Worm (Caenorhabditis elegans): ENCODE data around the gene unc-36.

- no peak for TF ChIP-seq flt-1 (GFP tag; IDR thresholded peaks at IDR 0.05)
- no peak for TF ChIP-seq med-1 (GFP tag; optimal IDR thresholded peaks at IDR 0.05; ENCODE audit: insufficient read depth)
- TF ChIP-seq ztf-23 (GFP tag; IDR thresholded peaks at IDR 0.05) = no peak
- no peak for TF ChIP-seq cog-1 (tag; optimal IDR thresholded peaks at IDR 0.05)
- no peak for TF ChIP-seq T22C8.4 (GFP tag; IDR thresholded peaks at IDR 0.05)
- no peak for TF ChIP-seq ztf-29 (GFP tag; IDR thresholded peaks at IDR 0.05)
- TF ChIP-seq klf-2 (GFP tag; conservative IDR thresholded peaks at IDR 0.05) = no peak
Observed at ce11 chrIII:8201760-8202159, 743 bp upstream of the unc-36 start.

Data from whole organism, midembryonic.